Worm (Caenorhabditis elegans) whole organism, young adult: ENCODE results near the gene cdc-25.3.

Experiments
- B0019.2 ChIP-seq: fragments of 200-800 bp; sonication (Bioruptor generic); conservative IDR thresholded peaks from 2 replicates; pipeline ENCODE4 v1.3.6; 2022; ENCODE audit warnings: missing genetic modification reagents, missing genetic modification characterization, missing compliant biosample characterization
- B0336.3 ChIP-seq: fragments of 200-800 bp; sonication (Bioruptor generic); IDR thresholded peaks from 2 replicates; pipeline ENCODE4 v1.3.6; 2022; ENCODE audit warnings: missing genetic modification characterization, missing compliant biosample characterization
- C06A6.2 ChIP-seq: fragments of 200-800 bp; sonication (Bioruptor generic); conservative IDR thresholded peaks from 2 replicates; pipeline ENCODE4 v1.3.6; 2022; ENCODE audit warnings: missing genetic modification characterization, missing compliant biosample characterization
- F10E7.11 ChIP-seq: sonication (generic microtip); optimal IDR thresholded peaks from 2 replicates; lab custom pipeline; 2017; ENCODE audit warnings: mild to moderate bottlenecking, missing genetic modification characterization, moderate library complexity, missing compliant biosample characterization
- F39B2.1 ChIP-seq: fragments of 200-800 bp; sonication (Bioruptor generic); IDR thresholded peaks from 2 replicates; pipeline ENCODE4 v1.3.6; 2022; ENCODE audit warnings: missing genetic modification reagents, missing genetic modification characterization, missing compliant biosample characterization
- K11D2.4 ChIP-seq: fragments of 200-800 bp; sonication (Bioruptor generic); IDR thresholded peaks from 2 replicates; pipeline ENCODE4 v1.3.6; 2022; ENCODE audit warnings: missing genetic modification reagents, missing genetic modification characterization, missing compliant biosample characterization
- K12H6.12 ChIP-seq: fragments of 200-800 bp; sonication (Bioruptor generic); optimal IDR thresholded peaks from 2 replicates; lab custom pipeline; 2018; ENCODE audit warnings: mild to moderate bottlenecking, missing genetic modification characterization, missing compliant biosample characterization
- T07F8.4 ChIP-seq: sonication (generic microtip); optimal IDR thresholded peaks from 2 replicates; lab custom pipeline; 2016; ENCODE audit warnings: mild to moderate bottlenecking, missing genetic modification characterization, moderate library complexity, missing compliant biosample characterization
- T26A5.8 ChIP-seq: sonication (generic microtip); optimal IDR thresholded peaks from 2 replicates; lab custom pipeline; 2016; ENCODE audit warnings: missing genetic modification characterization, missing compliant biosample characterization
- Y56A3A.18 ChIP-seq: fragments of 200-800 bp; sonication (Bioruptor generic); IDR thresholded peaks from 2 replicates; pipeline ENCODE4 v1.3.6; 2022; ENCODE audit warnings: missing genetic modification reagents, missing genetic modification characterization, missing compliant biosample characterization
- akir-1 ChIP-seq: fragments of 200-800 bp; sonication (Bioruptor generic); optimal IDR thresholded peaks from 2 replicates; lab custom pipeline; 2018; ENCODE audit warnings: mild to moderate bottlenecking, missing genetic modification characterization, moderate library complexity, missing compliant biosample characterization
- ama-1 ChIP-seq, 3 experiments: fragments of 150-350 bp in 1 of 3; sonication (generic microtip) in 2 of 3; optimal IDR thresholded peaks; 2 replicates each; lab custom pipeline; 2014 to 2018; ENCODE audit warnings: missing biosample characterization in 2 of 3, missing genetic modification characterization in 2 of 3, missing genetic modification reagents in 2 of 3
- atf-7 ChIP-seq: sonication (generic microtip); optimal IDR thresholded peaks from 2 replicates; lab custom pipeline; 2017; ENCODE audit warnings: mild to moderate bottlenecking, missing genetic modification characterization, missing compliant biosample characterization
- attf-5 ChIP-seq: fragments of 200-800 bp; sonication (Bioruptor generic); optimal IDR thresholded peaks from 2 replicates; lab custom pipeline; 2018; ENCODE audit warnings: mild to moderate bottlenecking, missing genetic modification characterization, missing compliant biosample characterization
- bed-1 ChIP-seq: fragments of 200-800 bp; sonication (Bioruptor generic); IDR thresholded peaks from 2 replicates; pipeline ENCODE4 v1.3.6; 2022; ENCODE audit warnings: missing genetic modification reagents, missing genetic modification characterization, missing compliant biosample characterization
- bed-2 ChIP-seq: fragments of 200-800 bp; sonication (Bioruptor generic); IDR thresholded peaks from 2 replicates; pipeline ENCODE4 v1.3.6; 2022; ENCODE audit warnings: missing genetic modification reagents, missing genetic modification characterization, missing compliant biosample characterization
- cebp-1 ChIP-seq, 2 experiments: fragments of 200-800 bp in 1 of 2; sonication (Bioruptor generic) in 1 of 2; sonication (generic microtip) in 1 of 2; IDR thresholded peaks in 1 of 2; optimal IDR thresholded peaks in 1 of 2; 2 replicates each; pipeline versions ENCODE4 v1.3.6 to Lab custom; 2017 to 2022; ENCODE audit warnings: missing compliant biosample characterization in 2 of 2, missing genetic modification characterization in 2 of 2, mild to moderate bottlenecking in 1 of 2, missing genetic modification reagents in 1 of 2, moderate library complexity in 1 of 2
- cebp-2 ChIP-seq: fragments of 200-800 bp; sonication (Bioruptor generic); IDR thresholded peaks from 2 replicates; pipeline ENCODE4 v1.3.6; 2022; ENCODE audit warnings: missing genetic modification characterization, missing compliant biosample characterization
- ceh-40 ChIP-seq: fragments of 200-800 bp; sonication (Bioruptor generic); IDR thresholded peaks from 2 replicates; pipeline ENCODE4 v1.3.6; 2022; ENCODE audit warnings: missing genetic modification characterization, missing compliant biosample characterization
- ceh-58 ChIP-seq: fragments of 200-800 bp; sonication (Bioruptor generic); IDR thresholded peaks from 2 replicates; pipeline ENCODE4 v1.3.6; 2022; ENCODE audit warnings: missing genetic modification characterization, missing compliant biosample characterization
- ceh-91 ChIP-seq: fragments of 200-800 bp; sonication (Bioruptor generic); IDR thresholded peaks from 2 replicates; pipeline ENCODE4 v1.3.6; 2022; ENCODE audit warnings: missing genetic modification reagents, missing genetic modification characterization, missing compliant biosample characterization
- chd-7 ChIP-seq: sonication (generic microtip); optimal IDR thresholded peaks from 2 replicates; lab custom pipeline; 2016; ENCODE audit warnings: mild to moderate bottlenecking, missing genetic modification characterization, moderate library complexity, missing compliant biosample characterization
- dpl-1 ChIP-seq: fragments of 150-350 bp; optimal IDR thresholded peaks from 2 replicates; lab custom pipeline; 2014; ENCODE audit warnings: missing biosample characterization, missing genetic modification reagents, missing genetic modification characterization
- efl-1 ChIP-seq: fragments of 150-350 bp; optimal IDR thresholded peaks from 2 replicates; lab custom pipeline; 2014; ENCODE audit warnings: missing biosample characterization, missing genetic modification reagents, missing genetic modification characterization
- ekl-4 ChIP-seq: fragments of 200-800 bp; sonication (Bioruptor generic); IDR thresholded peaks from 2 replicates; pipeline ENCODE4 v1.3.6; 2022; ENCODE audit warnings: missing genetic modification reagents, missing genetic modification characterization, missing compliant biosample characterization
- gei-17 ChIP-seq: fragments of 200-800 bp; sonication (Bioruptor generic); optimal IDR thresholded peaks from 2 replicates; lab custom pipeline; 2018; ENCODE audit warnings: mild to moderate bottlenecking, missing genetic modification characterization, missing compliant biosample characterization
- hrde-1 ChIP-seq: sonication (generic microtip); optimal IDR thresholded peaks from 2 replicates; lab custom pipeline; 2016; ENCODE audit warnings: missing genetic modification characterization, mild to moderate bottlenecking, missing compliant biosample characterization, moderate library complexity, missing genotype, missing genetic modification reagents, borderline replicate concordance
- lag-1 ChIP-seq: fragments of 200-800 bp; sonication (Bioruptor generic); IDR thresholded peaks from 2 replicates; pipeline ENCODE4 v1.3.6; 2022; ENCODE audit warnings: missing genetic modification reagents, missing genetic modification characterization, missing compliant biosample characterization
- let-526 ChIP-seq: fragments of 200-800 bp; sonication (Bioruptor generic); IDR thresholded peaks from 2 replicates; pipeline ENCODE4 v1.3.6; 2022; ENCODE audit warnings: missing genetic modification reagents, missing genetic modification characterization, missing compliant biosample characterization
- lin-26 ChIP-seq: fragments of 200-800 bp; sonication (Bioruptor generic); IDR thresholded peaks from 2 replicates; pipeline ENCODE4 v1.3.6; 2022; ENCODE audit warnings: missing genetic modification reagents, missing genetic modification characterization, missing compliant biosample characterization
- lin-35 ChIP-seq, 3 experiments: fragments of 150-350 bp in 2 of 3; sonication (generic microtip) in 1 of 3; optimal IDR thresholded peaks; 2 replicates each; lab custom pipeline; 2014 to 2018; ENCODE audit warnings: missing biosample characterization in 3 of 3, missing genetic modification characterization in 3 of 3, missing genetic modification reagents in 3 of 3
- lin-40 ChIP-seq: sonication (generic microtip); optimal IDR thresholded peaks from 2 replicates; lab custom pipeline; 2016; ENCODE audit warnings: missing genetic modification characterization, mild to moderate bottlenecking, missing compliant biosample characterization, missing genotype, missing genetic modification reagents
- lsy-27 ChIP-seq: sonication (generic microtip); optimal IDR thresholded peaks from 2 replicates; lab custom pipeline; 2017; ENCODE audit warnings: missing genetic modification characterization, mild to moderate bottlenecking, missing compliant biosample characterization, antibody characterized with exemption, missing genotype, borderline replicate concordance; ENCODE audit not compliant: insufficient read depth
- madf-8 ChIP-seq: fragments of 200-800 bp; sonication (Bioruptor generic); conservative IDR thresholded peaks from 2 replicates; pipeline ENCODE4 v1.3.6; 2022; ENCODE audit warnings: missing genetic modification reagents, missing genetic modification characterization, missing compliant biosample characterization
- mcd-1 ChIP-seq: fragments of 200-800 bp; sonication (Bioruptor generic); IDR thresholded peaks from 2 replicates; pipeline ENCODE4 v1.3.6; 2022; ENCODE audit warnings: missing genetic modification reagents, missing genetic modification characterization, missing compliant biosample characterization
- nhr-179 ChIP-seq: sonication (generic microtip); optimal IDR thresholded peaks from 2 replicates; lab custom pipeline; 2016; ENCODE audit warnings: mild to moderate bottlenecking, missing genetic modification characterization, missing compliant biosample characterization
- nhr-80 ChIP-seq: sonication (generic microtip); optimal IDR thresholded peaks from 2 replicates; lab custom pipeline; 2016; ENCODE audit warnings: missing genetic modification characterization, missing compliant biosample characterization
- sdz-38 ChIP-seq: sonication (generic microtip); optimal IDR thresholded peaks from 2 replicates; lab custom pipeline; 2016; ENCODE audit warnings: missing genotype, missing genetic modification characterization, missing compliant biosample characterization
- snpc-1.3 ChIP-seq: sonication (generic microtip); optimal IDR thresholded peaks from 2 replicates; lab custom pipeline; 2017; ENCODE audit warnings: missing genetic modification characterization, mild to moderate bottlenecking, missing compliant biosample characterization, antibody characterized with exemption, moderate library complexity, missing genotype, missing genetic modification reagents; ENCODE audit not compliant: insufficient read depth
- snpc-4 ChIP-seq, 5 experiments: fragments of 150-350 bp in 1 of 5; sonication (generic microtip) in 4 of 5; optimal IDR thresholded peaks; 2 replicates each; lab custom pipeline; 2014 to 2018; ENCODE audit warnings: missing genetic modification characterization in 5 of 5, missing biosample characterization in 3 of 5, antibody characterized with exemption in 2 of 5, mild to moderate bottlenecking in 2 of 5, missing compliant biosample characterization in 2 of 5, missing genotype in 2 of 5, moderate library complexity in 2 of 5, missing genetic modification reagents in 1 of 5
- tbp1 ChIP-seq: fragments of 200-800 bp; sonication (Bioruptor generic); optimal IDR thresholded peaks from 2 replicates; lab custom pipeline; 2018; ENCODE audit warnings: mild to moderate bottlenecking, missing genetic modification characterization, missing compliant biosample characterization
- tbx-9 ChIP-seq: sonication (generic microtip); optimal IDR thresholded peaks from 2 replicates; lab custom pipeline; 2016; ENCODE audit warnings: borderline replicate concordance, missing genetic modification characterization, inconsistent platforms, missing compliant biosample characterization
- tlf-1 ChIP-seq: fragments of 200-800 bp; sonication (Bioruptor generic); optimal IDR thresholded peaks from 2 replicates; lab custom pipeline; 2018; ENCODE audit warnings: mild to moderate bottlenecking, missing genetic modification characterization, missing compliant biosample characterization
- ztf-18 ChIP-seq: sonication (generic microtip); optimal IDR thresholded peaks from 2 replicates; lab custom pipeline; 2016; ENCODE audit warnings: missing genotype, mild to moderate bottlenecking, missing genetic modification characterization, missing compliant biosample characterization
- ztf-6 ChIP-seq: fragments of 200-800 bp; sonication (Bioruptor generic); IDR thresholded peaks from 2 replicates; pipeline ENCODE4 v1.3.6; 2022; ENCODE audit warnings: missing genetic modification reagents, missing genetic modification characterization, missing compliant biosample characterization

The cdc-25.3 gene

ce11 chrIII:8887184-8887801 is 30.4 kb downstream of the cdc-25.3 start, which contains the start of gene famh-136 (continued):
- TF ChIP-seq ekl-4 (GFP tag; lab: Robert Waterston, UW) (peak; percentile 67; the same call in 1 of the 2 replicates), ceh-58 (GFP tag; lab: Robert Waterston, UW) (no peak), hrde-1 (tag; lab: Kevin White, UChicago) (no peak), lag-1 (GFP tag; lab: Robert Waterston, UW) (no peak), dpl-1 (GFP tag; lab: Kevin White, UChicago) (peak; percentile 62), nhr-80 (tag; lab: Kevin White, UChicago) (peak; percentile 91), F10E7.11 (tag; lab: Kevin White, UChicago) (no peak), chd-7 (tag; lab: Kevin White, UChicago) (no peak), tbp1 (GFP tag; lab: Kevin White, UChicago) (peak; percentile 66), snpc-1.3 (tag; lab: Kevin White, UChicago) (peak; percentile 27), madf-8 (peak; percentile 67), ceh-91 (GFP tag; lab: Robert Waterston, UW) (peak; percentile 25; the same call in 1 of the 2 replicates), lin-35 (GFP tag; optimal IDR thresholded peaks at IDR 0.05; lab: Kevin White, UChicago) (peak in 2 of 3 experiments; percentile 9 to 83), tbx-9 (tag; lab: Kevin White, UChicago) (no peak), F39B2.1 (GFP tag; lab: Robert Waterston, UW) (peak; percentile 55; the same call in 1 of the 2 replicates), T07F8.4 (tag; lab: Kevin White, UChicago) (peak; percentile 5), atf-7 (tag; lab: Kevin White, UChicago) (peak; percentile 31), gei-17 (GFP tag; lab: Kevin White, UChicago) (peak; percentile 40), cebp-1 (GFP tag; IDR thresholded peaks at IDR 0.05; lab: Robert Waterston, UW) (peak; percentile 36; the same call in 1 of the 2 replicates), cebp-1 (tag; optimal IDR thresholded peaks at IDR 0.05; lab: Kevin White, UChicago) (peak; percentile 90), T26A5.8 (tag; lab: Kevin White, UChicago) (no peak), let-526 (GFP tag; lab: Robert Waterston, UW) (no peak), sdz-38 (tag; lab: Kevin White, UChicago) (no peak), attf-5 (peak; percentile 88), cebp-2 (GFP tag; lab: Robert Waterston, UW) (0 out of 2 replicates have a peak, but pooled peaks have one; percentile 21), bed-1 (no peak), C06A6.2 (GFP tag; lab: Robert Waterston, UW) (0 out of 2 replicates have a peak, but pooled peaks have one; percentile 20), K12H6.12 (peak; percentile 48), akir-1 (GFP tag; lab: Kevin White, UChicago) (no peak), nhr-179 (tag; lab: Kevin White, UChicago) (no peak), ceh-40 (no peak), B0336.3 (GFP tag; lab: Robert Waterston, UW) (peak; percentile 82), efl-1 (GFP tag; lab: Kevin White, UChicago) (peak; percentile 62), lin-40 (tag; lab: Kevin White, UChicago) (peak; percentile 90), lin-26 (GFP tag; lab: Robert Waterston, UW) (no peak), lsy-27 (tag; lab: Kevin White, UChicago) (no peak), ama-1 (optimal IDR thresholded peaks at IDR 0.05; lab: Kevin White, UChicago) (no peak), ama-1 (GFP tag; optimal IDR thresholded peaks at IDR 0.05; lab: Kevin White, UChicago) (no peak), ztf-18 (tag; lab: Kevin White, UChicago) (peak; percentile 99), K11D2.4 (GFP tag; lab: Robert Waterston, UW) (peak; percentile 87), B0019.2 (GFP tag; lab: Robert Waterston, UW) (peak; percentile 48; the same call in 1 of the 2 replicates), snpc-4 (GFP tag; optimal IDR thresholded peaks at IDR 0.05; lab: Kevin White, UChicago) (peak; percentile 53), snpc-4 (tag; optimal IDR thresholded peaks at IDR 0.05; lab: Kevin White, UChicago) (peak; percentile 50 to 74 (median 64)), bed-2 (no peak), mcd-1 (GFP tag; lab: Robert Waterston, UW) (peak; percentile 86), tlf-1 (GFP tag; lab: Kevin White, UChicago) (peak; percentile 77), Y56A3A.18 (GFP tag; lab: Robert Waterston, UW) (peak; percentile 30; the same call in 1 of the 2 replicates), ztf-6 (GFP tag; lab: Robert Waterston, UW) (no peak)
